Fruit fly (Drosophila melanogaster) S2 (cell line): ENCODE measurements around the gene CG9776.

Experiments used
- CG8478 ChIP-seq: fragments of >200 bp; optimal IDR thresholded peaks from 2 replicates; lab custom pipeline; 2018
- CTCF ChIP-seq, 2 experiments: fragments of >200 bp; optimal IDR thresholded peaks; 2 replicates each; lab custom pipeline; 2018

dm6 chr3R:4340174-4340573 is 6.3 kb upstream of the CG9776 start:
- TF ChIP-seq CTCF (optimal IDR thresholded peaks at IDR 0.05; lab: Kevin White, UChicago), result no peak
- no peak for TF ChIP-seq CG8478
